Worm (Caenorhabditis elegans): Measurements from ENCODE around the gene dmsr-9.

dmsr-9 gene

DNA sequence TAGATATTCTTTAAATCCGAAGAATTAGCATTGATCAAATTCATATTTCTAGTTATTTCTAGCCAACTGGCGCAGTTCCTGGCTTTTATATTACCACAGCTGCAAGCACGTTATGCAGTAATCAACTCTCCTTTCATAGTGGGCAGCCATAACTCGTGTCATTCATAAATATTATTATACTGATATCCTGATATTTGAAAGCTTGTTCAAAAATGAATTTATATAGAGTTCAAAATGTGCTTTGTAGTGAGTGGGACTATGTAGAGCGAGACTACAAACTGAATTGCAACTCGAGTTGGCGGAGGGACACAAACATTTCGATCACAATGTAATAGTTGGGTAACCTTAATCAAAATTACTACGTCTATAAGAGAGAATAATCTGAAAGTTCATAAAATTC is 27.8 kb downstream of the dmsr-9 start, which contains the start of gene srh-30:
Gene srh-30 (minus strand): TSS at position 101 of the 400 bp plus-strand sequence.
- TF ChIP-seq ztf-29 (GFP tag; IDR thresholded peaks at IDR 0.05) = no peak
- TF ChIP-seq ref-1 (GFP tag; conservative IDR thresholded peaks at IDR 0.05) = no peak
- no peak for TF ChIP-seq flt-1 (GFP tag; IDR thresholded peaks at IDR 0.05)
- no peak for TF ChIP-seq ztf-23 (GFP tag; IDR thresholded peaks at IDR 0.05)
- TF ChIP-seq cog-1 (tag; optimal IDR thresholded peaks at IDR 0.05) = no peak

DNA sequence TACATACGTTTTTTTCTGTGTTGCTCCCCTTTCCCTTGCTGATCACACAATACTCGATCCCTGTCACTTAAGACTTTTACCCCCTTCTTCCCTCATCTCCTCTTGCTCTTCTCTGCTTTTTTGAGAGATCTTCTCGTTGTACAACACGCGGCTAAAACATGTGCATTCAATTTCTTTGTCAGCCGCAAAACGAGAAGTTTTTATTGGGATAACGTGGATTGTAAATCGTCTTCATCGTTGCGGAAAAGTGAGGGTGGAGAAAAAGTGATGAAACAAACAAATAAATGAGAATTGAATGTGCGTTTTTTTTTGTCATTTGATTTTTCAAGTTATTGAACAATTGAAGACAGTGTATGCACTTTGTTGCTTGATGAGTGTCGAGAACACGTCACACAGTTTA is 30.0 kb downstream of the dmsr-9 start:
- TF ChIP-seq med-1 (GFP tag; optimal IDR thresholded peaks at IDR 0.05; ENCODE audit: insufficient read depth) (no peak), flt-1 (GFP tag; IDR thresholded peaks at IDR 0.05) (no peak), ztf-29 (GFP tag; IDR thresholded peaks at IDR 0.05) (no peak), ref-1 (GFP tag; conservative IDR thresholded peaks at IDR 0.05) (no peak), klf-2 (GFP tag; conservative IDR thresholded peaks at IDR 0.05) (no peak), ztf-23 (GFP tag; IDR thresholded peaks at IDR 0.05) (no peak), cog-1 (tag; optimal IDR thresholded peaks at IDR 0.05) (no peak), tab-1 (GFP tag; IDR thresholded peaks at IDR 0.05) (no peak), T22C8.4 (GFP tag; IDR thresholded peaks at IDR 0.05) (no peak)

DNA sequence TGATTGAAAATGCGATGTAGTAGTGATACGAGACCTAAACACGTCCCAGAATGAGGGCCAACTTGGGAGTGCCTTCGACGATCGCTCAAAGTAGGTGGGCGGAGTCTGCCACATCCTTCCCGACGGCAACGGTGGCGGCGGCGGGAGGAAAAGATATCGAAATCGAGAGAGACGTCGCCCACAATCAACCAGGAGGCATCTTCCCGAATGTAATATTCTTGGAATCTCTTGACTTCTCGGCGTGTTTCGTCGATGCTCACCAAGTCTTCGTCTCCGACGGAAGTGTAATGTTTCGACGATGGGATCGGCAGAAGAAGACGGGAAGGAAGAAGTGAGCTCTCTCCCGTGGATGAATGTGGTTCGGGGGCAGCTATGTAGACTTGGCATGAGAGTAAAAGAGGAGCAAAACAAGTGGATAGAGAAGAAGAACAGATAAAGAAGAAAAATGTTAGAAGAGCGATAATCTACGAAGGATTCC is 31.0 kb downstream of the dmsr-9 start, which contains the start of the genes T25F10.1 and clik-1:
Gene T25F10.1 (plus strand): TSS at position 51 of the 478 bp plus-strand sequence.
Gene clik-1 (minus strand): TSS at position 281 of the 478 bp plus-strand sequence.
- TF ChIP-seq flt-1 (GFP tag; IDR thresholded peaks at IDR 0.05) (no peak), cog-1 (tag; optimal IDR thresholded peaks at IDR 0.05) (no peak), ztf-29 (GFP tag; IDR thresholded peaks at IDR 0.05) (no peak), med-1 (GFP tag; optimal IDR thresholded peaks at IDR 0.05; ENCODE audit: insufficient read depth) (no peak), ztf-23 (GFP tag; IDR thresholded peaks at IDR 0.05) (no peak), ref-1 (GFP tag; conservative IDR thresholded peaks at IDR 0.05) (no peak), T22C8.4 (GFP tag; IDR thresholded peaks at IDR 0.05) (no peak), tab-1 (GFP tag; IDR thresholded peaks at IDR 0.05) (no peak), klf-2 (GFP tag; conservative IDR thresholded peaks at IDR 0.05) (no peak)

DNA sequence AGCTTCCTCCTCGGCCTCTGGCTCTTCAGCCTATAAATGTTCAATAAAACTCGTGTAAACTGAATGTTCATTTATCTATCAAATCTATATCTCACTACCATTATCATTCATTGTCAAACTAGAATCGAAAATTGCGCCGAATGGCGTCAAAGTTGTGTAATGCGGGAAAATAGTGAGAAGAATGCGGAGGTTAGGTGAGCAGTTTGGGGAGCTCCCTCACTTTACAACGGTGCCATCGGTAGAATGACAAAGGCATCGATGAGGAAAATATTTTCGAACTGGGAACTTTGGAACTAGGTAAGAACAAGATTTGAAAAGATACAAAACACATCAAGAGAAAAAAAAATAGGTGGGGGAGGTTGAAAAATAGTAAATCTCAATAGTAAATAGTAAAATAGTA is 31.9 kb downstream of the dmsr-9 start:
- no peak for TF ChIP-seq ztf-23 (GFP tag; IDR thresholded peaks at IDR 0.05)
- no peak for TF ChIP-seq klf-2 (GFP tag; conservative IDR thresholded peaks at IDR 0.05)
- no peak for TF ChIP-seq T22C8.4 (GFP tag; IDR thresholded peaks at IDR 0.05)
- no peak for TF ChIP-seq tab-1 (GFP tag; IDR thresholded peaks at IDR 0.05)
- no peak for TF ChIP-seq med-1 (GFP tag; optimal IDR thresholded peaks at IDR 0.05; ENCODE audit: insufficient read depth)
- TF ChIP-seq cog-1 (tag; optimal IDR thresholded peaks at IDR 0.05) = no peak
- no peak for TF ChIP-seq ztf-29 (GFP tag; IDR thresholded peaks at IDR 0.05)
- no peak for TF ChIP-seq flt-1 (GFP tag; IDR thresholded peaks at IDR 0.05)
- no peak for TF ChIP-seq ref-1 (GFP tag; conservative IDR thresholded peaks at IDR 0.05)

DNA sequence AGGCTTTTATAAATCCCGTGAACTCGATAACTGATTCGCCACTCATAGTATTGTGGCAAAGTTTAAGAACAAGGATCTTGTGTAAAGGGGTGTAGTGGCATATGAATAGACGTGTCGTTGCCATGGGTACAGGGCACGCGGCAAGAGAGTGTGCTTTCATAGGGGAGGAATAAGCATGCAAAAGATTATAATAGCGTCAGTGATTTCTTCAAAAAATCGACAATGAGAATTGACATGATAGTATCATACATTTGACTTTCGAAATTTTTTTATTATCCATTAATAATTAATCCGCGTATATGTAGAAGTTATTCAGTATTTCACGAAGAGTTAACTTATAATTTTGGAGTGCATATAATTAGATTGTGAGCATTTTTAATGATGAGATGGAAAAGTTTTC is 34.5 kb downstream of the dmsr-9 start, which contains the start of gene bbs-8:
Gene bbs-8 (minus strand): TSS at position 101 of the 400 bp plus-strand sequence.
- TF ChIP-seq T22C8.4 (GFP tag; IDR thresholded peaks at IDR 0.05) = no peak
- 0 out of 2 replicates have a peak, but pooled peaks have one; percentile 2 for TF ChIP-seq ztf-23 (GFP tag; IDR thresholded peaks at IDR 0.05)

DNA sequence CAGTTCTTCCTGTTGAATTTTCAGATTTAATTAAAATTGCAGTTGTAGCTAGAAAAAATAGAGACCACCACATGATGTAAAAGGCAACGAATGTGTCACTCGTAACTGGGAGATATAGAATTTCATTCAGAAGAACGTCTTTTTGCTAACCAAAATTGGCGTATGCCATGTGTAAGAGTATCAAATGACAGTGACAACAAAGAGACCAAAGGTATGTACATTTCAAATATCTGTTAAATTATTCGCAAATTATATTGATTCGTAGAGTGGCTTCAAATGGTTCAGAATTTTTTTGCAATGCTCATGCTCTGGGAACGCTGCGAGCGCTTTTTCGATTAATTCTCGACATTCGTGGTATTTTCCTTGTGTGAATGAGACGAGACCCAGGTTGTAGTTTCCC is 37.1 kb downstream of the dmsr-9 start, which contains the start of gene T25F10.4:
Gene T25F10.4 (minus strand): TSS at position 101 of the 400 bp plus-strand sequence.
- TF ChIP-seq med-1 (GFP tag; optimal IDR thresholded peaks at IDR 0.05; ENCODE audit: insufficient read depth) (no peak), ref-1 (GFP tag; conservative IDR thresholded peaks at IDR 0.05) (no peak), ztf-29 (GFP tag; IDR thresholded peaks at IDR 0.05) (no peak)

DNA sequence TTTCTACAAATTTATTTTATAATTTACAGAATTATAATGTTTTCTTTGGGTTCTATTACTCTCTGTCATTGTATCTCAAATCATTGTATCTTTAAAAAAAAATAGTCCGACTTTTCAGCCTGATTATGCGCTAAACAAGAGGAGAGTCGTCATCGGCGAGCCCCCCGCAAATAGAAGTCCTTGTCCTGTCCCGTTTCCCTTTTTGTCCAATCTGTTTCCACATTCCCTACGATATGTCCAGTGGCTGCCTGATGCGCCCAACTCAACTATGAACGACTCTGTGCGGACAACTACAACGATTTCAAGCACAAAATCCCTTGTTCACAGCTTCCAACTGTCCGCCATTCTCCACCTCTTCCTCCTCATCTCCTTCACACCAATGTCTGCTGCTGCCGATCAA is 41.4 kb downstream of the dmsr-9 start, which contains the start of gene dbl-1:
Gene dbl-1 (plus strand): TSS at position 119 of the 400 bp plus-strand sequence.
- TF ChIP-seq klf-2 (GFP tag; conservative IDR thresholded peaks at IDR 0.05) = no peak

DNA sequence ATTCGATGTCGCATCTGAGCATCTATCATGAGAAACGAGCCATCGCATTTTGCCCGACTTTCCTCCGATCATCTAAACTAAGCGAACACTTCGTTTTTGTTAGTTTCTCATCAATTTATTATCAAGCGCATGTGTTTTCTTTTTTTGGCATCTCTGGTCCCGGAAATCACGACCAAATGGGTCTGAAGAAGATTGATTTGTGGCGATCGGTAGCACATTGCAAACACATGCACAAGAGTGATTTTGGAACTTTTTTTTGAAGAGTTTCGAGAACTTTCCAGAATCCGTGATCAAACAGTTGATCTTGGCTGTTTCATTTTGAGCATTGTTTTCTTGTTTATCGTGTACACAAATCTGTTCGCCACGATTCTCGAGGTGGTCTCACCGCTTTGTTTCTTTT is 46.2 kb downstream of the dmsr-9 start:
- no peak for TF ChIP-seq med-1 (GFP tag; optimal IDR thresholded peaks at IDR 0.05; ENCODE audit: insufficient read depth)
- no peak for TF ChIP-seq flt-1 (GFP tag; IDR thresholded peaks at IDR 0.05)
- TF ChIP-seq cog-1 (tag; optimal IDR thresholded peaks at IDR 0.05) = no peak
- TF ChIP-seq klf-2 (GFP tag; conservative IDR thresholded peaks at IDR 0.05) = no peak
- no peak for TF ChIP-seq T22C8.4 (GFP tag; IDR thresholded peaks at IDR 0.05)
- TF ChIP-seq tab-1 (GFP tag; IDR thresholded peaks at IDR 0.05) = no peak
- no peak for TF ChIP-seq ztf-29 (GFP tag; IDR thresholded peaks at IDR 0.05)
- no peak for TF ChIP-seq ztf-23 (GFP tag; IDR thresholded peaks at IDR 0.05)
- TF ChIP-seq ref-1 (GFP tag; conservative IDR thresholded peaks at IDR 0.05) = no peak

DNA sequence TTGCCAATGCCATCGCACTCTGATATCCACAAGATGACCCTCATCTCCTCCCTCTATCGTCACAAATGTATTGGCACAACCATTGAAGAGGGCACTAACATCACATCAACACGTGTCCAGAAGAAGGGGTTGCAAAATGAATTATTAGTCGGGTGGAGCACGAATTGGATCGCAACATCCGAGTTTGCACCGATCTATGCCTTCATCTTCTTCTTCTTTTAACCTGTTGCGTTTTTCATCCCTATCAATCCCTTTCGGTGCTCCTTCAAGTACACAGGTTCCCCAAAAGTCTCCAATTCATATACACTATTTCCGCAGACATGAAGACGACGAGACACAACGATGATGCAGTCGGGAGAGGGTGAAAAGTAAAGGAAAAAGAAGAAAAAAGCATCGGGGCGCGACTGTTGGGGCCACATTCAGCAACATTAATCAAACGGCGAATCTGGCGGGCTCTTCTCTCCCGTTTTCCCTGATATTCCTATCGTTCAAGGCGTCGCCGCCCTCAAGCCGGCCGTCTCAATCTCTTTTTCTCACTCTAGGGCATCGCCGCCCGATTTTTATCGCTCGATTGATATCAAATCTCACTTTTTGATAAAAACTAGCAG is 47.9 kb downstream of the dmsr-9 start:
- no peak for TF ChIP-seq ztf-23 (GFP tag; IDR thresholded peaks at IDR 0.05)
- 0 out of 2 replicates have a peak, but pooled peaks have one; percentile 16 for TF ChIP-seq klf-2 (GFP tag; conservative IDR thresholded peaks at IDR 0.05)
